Fruit fly (Drosophila melanogaster): ENCODE results near the gene CG3323.
A peak's percentile ranks its signal among the peaks of the same experiment; 100 is the strongest.

dm6 chrX:5322459-5322883, 17.0 kb upstream of the CG3323 start, which contains the start of gene Rnp4F:
- 0 out of 2 replicates have a peak, but pooled peaks have one; percentile 11 for TF ChIP-seq CG10321 (GFP tag; IDR thresholded peaks at IDR 0.05)
- TF ChIP-seq CG10543 (GFP tag; optimal IDR thresholded peaks at IDR 0.05) = peak; percentile 74
